Worm (Caenorhabditis elegans) whole organism, late embryonic: ENCODE results near the gene ZK742.7.

Experiments
- C38D4.7 ChIP-seq: fragments of 200-800 bp; sonication (Bioruptor generic); optimal IDR thresholded peaks from 2 replicates; lab custom pipeline; 2018; ENCODE audit warnings: mild to moderate bottlenecking, missing genetic modification characterization, moderate library complexity, missing compliant biosample characterization
- F13H6.1 ChIP-seq: sonication (generic microtip); optimal IDR thresholded peaks from 2 replicates; lab custom pipeline; 2016; ENCODE audit warnings: missing genetic modification characterization, missing compliant biosample characterization
- K09A11.1 ChIP-seq: sonication (generic microtip); optimal IDR thresholded peaks from 2 replicates; lab custom pipeline; 2017; ENCODE audit warnings: antibody characterized with exemption, mild to moderate bottlenecking, missing genetic modification characterization, missing compliant biosample characterization; ENCODE audit not compliant: insufficient read depth
- ceh-19 ChIP-seq: fragments of 200-800 bp; sonication (Bioruptor generic); optimal IDR thresholded peaks from 2 replicates; lab custom pipeline; 2018; ENCODE audit warnings: mild to moderate bottlenecking, missing genetic modification characterization, missing compliant biosample characterization
- ceh-34 ChIP-seq: sonication (generic microtip); optimal IDR thresholded peaks from 2 replicates; lab custom pipeline; 2016; ENCODE audit warnings: mild to moderate bottlenecking, missing genetic modification characterization, missing compliant biosample characterization
- ceh-45 ChIP-seq: fragments of 200-800 bp; sonication (Bioruptor generic); IDR thresholded peaks from 2 replicates; pipeline ENCODE4 v1.3.6; 2022; ENCODE audit warnings: missing genetic modification reagents, missing genetic modification characterization, missing compliant biosample characterization
- ceh-48 ChIP-seq: sonication (generic microtip); optimal IDR thresholded peaks from 2 replicates; lab custom pipeline; 2016; ENCODE audit warnings: missing genetic modification characterization, inconsistent platforms, missing compliant biosample characterization
- ceh-6 ChIP-seq: fragments of 200-800 bp; sonication (Bioruptor generic); optimal IDR thresholded peaks from 2 replicates; lab custom pipeline; 2018; ENCODE audit warnings: mild to moderate bottlenecking, missing genetic modification characterization, missing compliant biosample characterization
- ceh-9 ChIP-seq: sonication (generic microtip); optimal IDR thresholded peaks from 2 replicates; lab custom pipeline; 2016; ENCODE audit warnings: mild to moderate bottlenecking, missing genetic modification characterization, inconsistent platforms, missing compliant biosample characterization
- elt-2 ChIP-seq: sonication (generic microtip); optimal IDR thresholded peaks from 2 replicates; lab custom pipeline; 2016; ENCODE audit warnings: missing genetic modification reagents, missing genetic modification characterization, missing compliant biosample characterization
- hlh-30 ChIP-seq: sonication (generic microtip); optimal IDR thresholded peaks from 2 replicates; lab custom pipeline; 2017; ENCODE audit warnings: antibody characterized with exemption, missing genetic modification characterization, missing compliant biosample characterization; ENCODE audit not compliant: insufficient read depth
- nhr-232 ChIP-seq: sonication (generic microtip); optimal IDR thresholded peaks from 2 replicates; lab custom pipeline; 2016; ENCODE audit warnings: missing genetic modification characterization, missing compliant biosample characterization
- pros-1 ChIP-seq: fragments of 150-350 bp; optimal IDR thresholded peaks from 2 replicates; lab custom pipeline; 2014; ENCODE audit warnings: missing biosample characterization, missing genetic modification reagents, missing genetic modification characterization
- sox-2 ChIP-seq: fragments of 200-800 bp; sonication (Bioruptor generic); IDR thresholded peaks from 2 replicates; pipeline ENCODE4 v1.3.6; 2022; ENCODE audit warnings: missing genetic modification reagents, missing genetic modification characterization, missing compliant biosample characterization
- unc-42 ChIP-seq: sonication (generic microtip); optimal IDR thresholded peaks from 2 replicates; lab custom pipeline; 2016; ENCODE audit warnings: missing genotype, missing genetic modification characterization, missing compliant biosample characterization

The ZK742.7 gene

DNA sequence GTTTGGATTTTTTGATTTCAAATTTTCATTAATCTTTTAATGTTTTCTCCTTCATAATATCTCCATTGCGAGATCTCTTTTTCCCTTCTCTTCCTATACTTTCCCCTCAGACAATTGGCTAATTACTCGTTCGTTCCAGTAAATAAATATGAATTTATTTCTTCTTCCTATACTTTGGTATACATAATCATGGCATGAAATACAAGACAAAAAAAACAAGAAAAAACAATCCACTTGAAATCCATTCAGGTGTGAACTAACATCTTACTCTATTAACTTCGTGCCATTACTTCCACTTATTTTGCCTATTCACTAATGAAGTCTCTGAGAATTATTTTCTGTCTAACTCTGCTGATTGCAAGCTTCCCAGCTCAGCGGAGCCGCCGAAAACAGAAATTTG is 44.0 kb downstream of the ZK742.7 start, which contains the start of gene grd-8:
grd-8 (plus strand) TSS at position 301 of the 400 bp plus-strand sequence.
- TF ChIP-seq ceh-19 (GFP tag; lab: Kevin White, UChicago) = no peak

DNA sequence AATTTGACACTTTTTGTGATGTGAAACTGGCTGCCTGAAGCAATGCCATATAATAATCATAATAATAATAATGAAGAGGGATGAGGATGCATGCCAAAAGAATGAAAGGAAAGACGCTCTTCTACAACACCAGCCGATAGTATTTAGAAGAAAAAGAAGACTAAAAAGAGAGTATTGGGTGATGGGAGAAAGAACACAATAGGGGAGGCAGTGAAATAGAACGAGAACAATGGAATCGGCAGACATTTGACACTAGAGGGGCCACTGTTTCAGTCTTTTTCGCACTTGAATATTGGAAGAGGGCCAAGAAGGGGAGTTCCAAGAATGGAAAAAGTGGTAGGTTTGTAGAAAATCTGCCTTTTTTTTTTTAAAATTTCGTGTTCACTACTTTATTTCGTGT is 49.0 kb downstream of the ZK742.7 start, which contains the start of gene memo-1:
memo-1 (minus strand) TSS at position 2 of the 400 bp plus-strand sequence.
- TF ChIP-seq sox-2 (peak; percentile 44), pros-1 (tag; lab: Kevin White, UChicago) (no peak)

DNA sequence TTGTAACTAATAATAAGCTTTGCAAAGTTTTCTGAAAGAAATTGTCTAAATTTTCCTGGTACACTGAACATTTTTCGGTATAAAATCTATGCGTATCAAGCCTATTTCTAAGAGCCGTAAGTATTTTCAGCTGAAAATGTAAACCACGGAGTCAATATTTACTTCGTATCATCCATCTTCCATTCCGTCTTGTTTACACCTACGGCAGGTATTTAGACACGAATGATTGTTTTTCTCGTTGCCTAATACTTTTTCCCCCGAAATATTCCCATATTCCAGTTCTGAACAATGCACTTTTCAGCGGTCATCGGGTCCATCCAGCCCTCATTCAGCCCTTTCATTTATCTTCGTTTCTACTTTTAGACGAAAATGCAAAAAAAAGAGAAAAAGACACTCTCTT is 49.5 kb downstream of the ZK742.7 start:
- TF ChIP-seq C38D4.7 (GFP tag; lab: Kevin White, UChicago) (no peak), ceh-45 (GFP tag; lab: Robert Waterston, UW) (no peak), ceh-9 (tag; lab: Kevin White, UChicago) (no peak), elt-2 (tag; lab: Kevin White, UChicago) (no peak), F13H6.1 (tag; lab: Kevin White, UChicago) (no peak), nhr-232 (tag; lab: Kevin White, UChicago) (no peak), K09A11.1 (tag; lab: Kevin White, UChicago) (no peak)

DNA sequence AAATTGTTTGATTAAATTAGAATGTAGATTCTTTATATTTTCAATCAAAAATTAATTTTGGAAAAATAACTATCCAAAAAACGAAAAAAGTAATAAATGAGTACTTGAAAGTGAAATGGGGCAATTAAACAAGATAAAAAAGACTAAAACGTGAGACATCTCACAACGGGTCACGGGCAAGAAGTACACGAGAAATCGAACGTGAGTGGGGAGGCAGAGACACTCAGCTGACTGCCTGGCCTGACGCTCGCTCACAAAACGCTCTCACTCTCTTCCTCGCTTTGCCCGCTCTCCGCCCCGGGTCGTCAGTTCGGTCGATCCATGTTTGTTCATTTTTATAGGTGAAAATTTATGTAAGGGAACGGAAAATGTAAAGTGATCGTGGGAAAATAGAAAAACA is 50.1 kb downstream of the ZK742.7 start:
- TF ChIP-seq ceh-34 (tag; lab: Kevin White, UChicago) (no peak), ceh-6 (GFP tag; lab: Kevin White, UChicago) (no peak), ceh-9 (tag; lab: Kevin White, UChicago) (no peak), unc-42 (tag; lab: Kevin White, UChicago) (peak; percentile 5), ceh-48 (tag; lab: Kevin White, UChicago) (no peak), hlh-30 (tag; lab: Kevin White, UChicago) (peak; percentile 72)
- TF ChIP-seq, all 69 proteins: peak for 2
